Worm (Caenorhabditis elegans): ENCODE results near the gene srab-7.

srab-7 gene

ce11 chrV:3155072-3155471, at the start of gene srab-7:
Gene srab-7 (minus strand): TSS chrV:3155172.
- TF ChIP-seq nhr-11 (tag; optimal IDR thresholded peaks at IDR 0.05) (no peak), fkh-10 (GFP tag; optimal IDR thresholded peaks at IDR 0.05) (no peak), snpc-4 (tag; optimal IDR thresholded peaks at IDR 0.05) (no peak), pqm-1 (tag; optimal IDR thresholded peaks at IDR 0.05) (no peak), elt-3 (tag; optimal IDR thresholded peaks at IDR 0.05) (no peak), ztf-11 (tag; optimal IDR thresholded peaks at IDR 0.05) (no peak), nhr-237 (tag; optimal IDR thresholded peaks at IDR 0.05) (no peak)

ce11 chrV:3204433-3204832, 49.5 kb upstream of the srab-7 start:
- TF ChIP-seq mml-1 (tag; optimal IDR thresholded peaks at IDR 0.05) = no peak
- no peak for TF ChIP-seq elt-3 (tag; optimal IDR thresholded peaks at IDR 0.05)
- no peak for TF ChIP-seq aly-2 (tag; optimal IDR thresholded peaks at IDR 0.05)
- TF ChIP-seq lin-39 (tag; optimal IDR thresholded peaks at IDR 0.05) = no peak
- TF ChIP-seq daf-12 (tag; optimal IDR thresholded peaks at IDR 0.05) = no peak
- TF ChIP-seq ceh-28 (tag; optimal IDR thresholded peaks at IDR 0.05) = no peak
- TF ChIP-seq mdl-1 (tag; optimal IDR thresholded peaks at IDR 0.05) = no peak
- no peak for TF ChIP-seq eor-1 (tag; optimal IDR thresholded peaks at IDR 0.05)
- TF ChIP-seq lin-15B (tag; optimal IDR thresholded peaks at IDR 0.05) = no peak
- TF ChIP-seq ceh-82 (tag; optimal IDR thresholded peaks at IDR 0.05) = no peak
- no peak for TF ChIP-seq nhr-12 (tag; optimal IDR thresholded peaks at IDR 0.05)
- TF ChIP-seq pha-4 (tag; optimal IDR thresholded peaks at IDR 0.05) = no peak
- TF ChIP-seq ztf-11 (tag; optimal IDR thresholded peaks at IDR 0.05) = no peak
- TF ChIP-seq ceh-9 (tag; optimal IDR thresholded peaks at IDR 0.05) = no peak
- no peak for TF ChIP-seq ama-1 (optimal IDR thresholded peaks at IDR 0.05)
- no peak for TF ChIP-seq elt-1 (tag; optimal IDR thresholded peaks at IDR 0.05)
- TF ChIP-seq nhr-11 (tag; optimal IDR thresholded peaks at IDR 0.05) = no peak
- no peak for TF ChIP-seq fkh-10 (GFP tag; optimal IDR thresholded peaks at IDR 0.05)
- TF ChIP-seq R02D3.7 (tag; optimal IDR thresholded peaks at IDR 0.05) = no peak

ce11 chrV:3200323-3200722, 45.4 kb upstream of the srab-7 start, which contains the start of gene K08D9.4:
Gene K08D9.4 (minus strand): TSS chrV:3200423.
- TF ChIP-seq nhr-12 (tag; optimal IDR thresholded peaks at IDR 0.05) (no peak), nhr-67 (tag; optimal IDR thresholded peaks at IDR 0.05) (no peak), elt-2 (tag; optimal IDR thresholded peaks at IDR 0.05) (no peak), pha-4 (tag; optimal IDR thresholded peaks at IDR 0.05) (no peak), nhr-237 (tag; optimal IDR thresholded peaks at IDR 0.05) (no peak), skn-1 (tag; optimal IDR thresholded peaks at IDR 0.05) (no peak), sea-2 (GFP tag; optimal IDR thresholded peaks at IDR 0.05) (no peak), elt-1 (tag; optimal IDR thresholded peaks at IDR 0.05) (no peak), ceh-9 (tag; optimal IDR thresholded peaks at IDR 0.05) (no peak), ceh-28 (tag; optimal IDR thresholded peaks at IDR 0.05) (no peak), ama-1 (optimal IDR thresholded peaks at IDR 0.05) (no peak), nhr-25 (tag; optimal IDR thresholded peaks at IDR 0.05) (no peak), ceh-82 (tag; optimal IDR thresholded peaks at IDR 0.05) (no peak), egl-27 (tag; optimal IDR thresholded peaks at IDR 0.05) (no peak), unc-62 (GFP tag; optimal IDR thresholded peaks at IDR 0.05) (no peak), zag-1 (tag; optimal IDR thresholded peaks at IDR 0.05) (no peak)

- peak; percentile 41 for TF ChIP-seq nhr-23 (tag; optimal IDR thresholded peaks at IDR 0.05)
- no peak for TF ChIP-seq daf-12 (tag; optimal IDR thresholded peaks at IDR 0.05)
- TF ChIP-seq nhr-11 (tag; optimal IDR thresholded peaks at IDR 0.05) = peak; percentile 85
- no peak for TF ChIP-seq ztf-4 (tag; optimal IDR thresholded peaks at IDR 0.05)
- peak; percentile 37 for TF ChIP-seq nhr-25 (tag; optimal IDR thresholded peaks at IDR 0.05)
- TF ChIP-seq elt-2 (tag; optimal IDR thresholded peaks at IDR 0.05) = peak; percentile 28
- peak; percentile 22 for TF ChIP-seq nfya-1 (tag; optimal IDR thresholded peaks at IDR 0.05; ENCODE audit: insufficient read depth)
Measured at ce11 chrV:3196832-3197329, 41.9 kb upstream of the srab-7 start, which contains the start of the genes Y73C8B.1 and Y73C8B.5. Gene Y73C8B.1 (minus strand): TSS chrV:3196882. Gene Y73C8B.5 (plus strand): TSS chrV:3197268.

ce11 chrV:3195814-3196213, 40.8 kb upstream of the srab-7 start:
- TF ChIP-seq nfya-1 (tag; optimal IDR thresholded peaks at IDR 0.05; ENCODE audit: insufficient read depth) = peak; percentile 91
- no peak for TF ChIP-seq unc-39 (tag; optimal IDR thresholded peaks at IDR 0.05)
- no peak for TF ChIP-seq R02D3.7 (tag; optimal IDR thresholded peaks at IDR 0.05)
